Fruit fly (Drosophila melanogaster) Kc167 (cell line): Measurements from ENCODE around the gene CG33258.

Source experiments
- insv ChIP-seq: fragments of >200 bp; optimal IDR thresholded peaks from 3 replicates; lab custom pipeline; 2018; ENCODE audit warnings: missing external identifiers
- ttk ChIP-seq: sonication (Bioruptor generic); optimal IDR thresholded peaks from 2 replicates; lab custom pipeline; 2017; ENCODE audit warnings: missing external identifiers

DNA sequence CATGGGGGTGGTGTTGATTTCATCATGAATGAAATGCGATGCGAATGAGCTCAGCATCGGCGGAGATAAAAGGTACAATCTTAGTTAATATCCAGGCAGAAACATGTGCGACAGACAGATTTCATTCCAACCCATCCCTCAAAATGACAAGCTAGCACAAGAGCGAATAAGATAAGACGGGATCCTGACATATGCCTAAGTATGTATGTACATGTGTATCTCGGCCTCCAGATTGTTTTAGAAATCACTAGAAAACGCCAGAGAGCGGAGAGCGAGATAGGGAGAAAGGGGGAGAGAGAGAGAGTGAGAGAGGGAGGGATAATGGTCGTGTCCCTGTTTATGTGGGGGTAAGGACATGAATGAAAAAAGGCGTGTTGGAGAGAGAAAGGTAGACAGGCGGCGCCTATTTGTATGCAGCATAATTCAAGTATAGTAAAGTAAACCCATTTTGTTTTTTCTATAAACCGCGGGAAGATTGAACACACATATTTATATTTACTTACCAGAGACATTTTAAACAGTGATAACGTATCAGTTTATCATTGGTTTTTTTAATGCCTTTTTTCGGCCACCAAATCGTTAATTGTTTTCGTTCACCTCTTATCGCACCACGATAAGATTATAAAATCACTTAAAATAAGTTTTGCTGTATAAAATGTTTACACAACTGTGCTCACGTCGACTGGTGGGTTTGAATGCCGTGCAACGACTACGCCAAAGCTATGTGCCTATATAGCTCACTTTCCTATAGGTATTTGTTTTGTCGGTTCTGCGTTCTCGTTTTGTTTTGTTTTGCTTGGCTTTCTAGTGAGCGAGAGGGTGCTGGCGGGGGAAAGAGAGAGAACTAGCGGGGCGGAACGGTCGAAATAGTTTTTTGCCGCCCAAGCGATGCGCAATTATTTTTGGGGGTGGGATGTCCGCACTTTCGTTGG is 32.1 kb upstream of the CG33258 start:
- no peak for TF ChIP-seq ttk (lab: Kevin White, UChicago)
- no peak for TF ChIP-seq insv
